Fruit fly (Drosophila melanogaster): Measurements from ENCODE around the gene CG15390.

DNA sequence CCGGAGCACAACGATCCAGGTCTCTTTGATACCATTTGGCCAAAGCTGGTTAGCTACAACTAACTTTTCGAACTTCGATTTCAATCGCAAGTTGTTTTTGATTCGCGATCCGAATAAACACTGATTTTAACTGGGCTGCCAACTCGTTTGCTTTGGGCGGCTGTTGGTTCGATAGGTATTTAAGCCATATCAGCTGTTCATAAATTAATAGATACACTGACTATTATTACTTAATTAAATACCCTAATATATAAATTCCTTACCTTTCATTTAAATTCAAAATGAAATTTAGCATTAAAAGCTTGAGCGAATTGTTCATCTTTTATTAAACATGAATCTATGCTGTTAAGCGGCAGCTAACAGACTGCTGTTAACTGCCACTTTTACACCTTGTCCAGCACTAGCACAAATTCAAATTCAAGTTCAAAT lies 17.3 kb upstream of the CG15390 start, which contains the start of gene CG9967:
- TF ChIP-seq Dfd (GFP tag; optimal IDR thresholded peaks at IDR 0.05) (no peak), h (GFP tag; optimal IDR thresholded peaks at IDR 0.05) (peak; percentile 55)

All from whole organism, wandering third instar larva.